Fruit fly (Drosophila melanogaster) whole organism: ENCODE results near the gene CG31274.

Experiments used
- Dll ChIP-seq: fragments of >200 bp; optimal IDR thresholded peaks from 2 replicates; lab custom pipeline; 2017
- psq ChIP-seq: fragments of >200 bp; optimal IDR thresholded peaks from 2 replicates; lab custom pipeline; 2017

DNA sequence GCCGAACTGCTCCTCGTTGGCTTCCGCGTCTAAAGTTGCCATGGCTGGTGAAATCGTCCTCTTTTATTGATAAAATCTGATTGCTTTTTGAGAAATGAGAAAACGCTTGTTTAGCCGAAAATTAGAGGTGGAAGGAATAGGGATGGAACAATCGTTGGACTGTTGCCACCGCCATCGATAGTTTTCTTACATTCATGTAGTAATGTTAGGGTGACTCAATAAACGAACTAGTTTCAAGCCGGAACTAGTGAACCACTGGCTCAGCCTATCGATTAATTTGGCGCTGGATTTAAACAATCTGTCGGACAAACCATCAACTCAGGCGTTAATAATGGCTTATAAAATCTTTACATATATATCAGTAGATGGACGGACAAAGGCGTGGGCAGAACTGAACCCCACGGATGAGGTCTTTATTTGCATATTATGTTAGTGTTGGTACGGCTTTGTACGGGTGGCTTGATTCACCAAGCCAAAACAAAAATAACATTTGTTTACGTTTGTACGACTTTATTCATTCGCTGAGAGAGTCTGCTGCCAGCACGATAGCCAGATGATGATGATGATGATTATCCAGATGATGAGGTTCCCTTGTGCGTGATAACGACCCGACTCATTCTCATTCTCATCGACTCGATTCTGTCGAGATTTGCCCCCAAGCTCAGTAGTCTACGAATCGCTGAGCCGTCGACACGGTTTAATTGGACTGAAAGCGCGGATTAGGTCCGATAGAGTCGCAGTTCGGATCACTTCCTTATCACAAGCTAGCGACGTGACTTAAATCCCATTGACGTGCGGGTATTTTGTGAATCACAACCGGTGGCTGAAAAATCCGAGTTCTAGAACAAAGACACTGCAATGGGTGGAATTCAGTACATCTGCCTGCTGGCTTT, 9.6 kb downstream of the CG31274 start, which contains the start of the genes Sf3a1 and Irc:
- no peak for TF ChIP-seq psq (lab: Kevin White, UChicago)
- TF ChIP-seq Dll (lab: Kevin White, UChicago): no peak
